Fruit fly (Drosophila melanogaster) whole organism: Measurements from ENCODE around the gene CG13692.
"Not testable (repeated sequence)": the region's sequence is repeated elsewhere in the genome, so short reads cannot be mapped to it uniquely, and the experiment has no call there.

Source experiments
- CG8478 ChIP-seq: fragments of >200 bp; optimal IDR thresholded peaks from 2 replicates; lab custom pipeline; 2018; ENCODE audit warnings: inconsistent platforms
- Dll ChIP-seq: fragments of >200 bp; optimal IDR thresholded peaks from 2 replicates; lab custom pipeline; 2017
- EcR ChIP-seq, 2 experiments: fragments of >200 bp; optimal IDR thresholded peaks; 2 replicates each; lab custom pipeline; 2017; ENCODE audit warnings: missing biosample characterization in 2 of 2, missing genetic modification characterization in 2 of 2, missing genetic modification reagents in 2 of 2
- pan ChIP-seq: fragments of >200 bp; optimal IDR thresholded peaks from 2 replicates; lab custom pipeline; 2017
- psq ChIP-seq: fragments of >200 bp; optimal IDR thresholded peaks from 2 replicates; lab custom pipeline; 2017
- usp ChIP-seq: fragments of >200 bp; optimal IDR thresholded peaks from 2 replicates; lab custom pipeline; 2017; ENCODE audit warnings: missing biosample characterization, missing genetic modification characterization, mixed read lengths

Gene CG13692

DNA sequence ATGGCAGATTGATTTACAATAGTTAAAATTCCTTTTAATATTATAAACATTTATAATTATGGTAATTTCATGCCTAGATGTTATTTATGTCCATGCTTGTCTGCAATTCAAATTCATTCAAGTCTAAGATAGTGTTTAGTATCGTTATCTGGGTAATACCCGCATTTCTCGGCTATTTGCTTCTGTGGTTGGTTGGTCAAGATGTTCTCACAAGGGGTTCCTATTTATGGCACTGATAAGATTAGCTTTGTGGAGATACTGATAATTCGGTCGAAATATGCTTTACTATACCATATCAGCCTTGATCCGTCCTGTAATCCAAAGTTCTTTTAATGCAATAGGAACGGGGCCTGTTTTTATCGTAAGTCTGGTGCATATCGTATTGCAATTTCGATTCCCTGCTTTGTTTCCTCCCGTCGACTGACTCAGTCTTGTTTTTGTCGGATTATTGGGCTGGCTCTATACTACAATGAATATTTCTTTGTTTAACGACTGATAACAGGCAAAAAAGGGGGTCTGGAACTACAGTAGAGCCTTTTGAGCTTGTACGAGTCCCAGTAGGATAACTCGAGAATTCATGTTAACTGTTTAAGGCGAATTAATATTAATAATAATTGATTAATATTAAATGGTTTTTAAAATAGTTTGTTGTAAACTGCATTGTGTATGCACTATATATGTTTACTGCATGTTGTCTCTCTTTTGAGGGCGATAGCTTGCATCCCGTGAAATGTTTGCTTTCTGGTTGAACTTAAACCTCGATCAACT, 30.3 kb downstream of the CG13692 start:
- TF ChIP-seq CG8478 (no peak), pan (lab: Kevin White, UChicago) (no peak), EcR (GFP tag; optimal IDR thresholded peaks at IDR 0.05; lab: Kevin White, UChicago) (no peak), Dll (lab: Kevin White, UChicago) (no peak), psq (lab: Kevin White, UChicago) (no peak)

DNA sequence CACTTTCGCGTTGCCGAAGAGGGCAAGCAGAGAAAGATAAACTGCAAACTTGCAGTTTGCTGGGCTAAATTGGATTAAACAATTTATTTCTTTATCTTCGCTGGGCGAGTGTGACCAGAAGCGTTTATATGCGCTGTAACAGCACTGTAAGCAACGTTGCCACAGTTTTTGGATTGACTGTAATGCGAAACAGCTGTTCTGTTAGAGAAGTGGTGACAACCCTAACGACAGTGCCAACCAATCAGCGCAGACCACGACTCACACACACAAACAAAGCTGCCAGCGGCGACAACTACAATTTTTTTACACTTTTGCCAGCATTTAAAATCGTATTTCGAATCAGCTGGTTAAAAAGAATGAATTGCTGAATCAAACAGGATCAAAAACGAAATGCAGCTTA, 31.3 kb downstream of the CG13692 start, which contains the start of the genes crq and shv:
crq (minus strand) TSS at position 153 of the 400 bp plus-strand sequence.
shv (plus strand) TSS at position 237 of the 400 bp plus-strand sequence.
- TF ChIP-seq psq (lab: Kevin White, UChicago) (no peak), EcR (GFP tag; optimal IDR thresholded peaks at IDR 0.05; lab: Kevin White, UChicago) (no peak), pan (lab: Kevin White, UChicago) (no peak), usp (GFP tag; lab: Kevin White, UChicago) (no peak)

DNA sequence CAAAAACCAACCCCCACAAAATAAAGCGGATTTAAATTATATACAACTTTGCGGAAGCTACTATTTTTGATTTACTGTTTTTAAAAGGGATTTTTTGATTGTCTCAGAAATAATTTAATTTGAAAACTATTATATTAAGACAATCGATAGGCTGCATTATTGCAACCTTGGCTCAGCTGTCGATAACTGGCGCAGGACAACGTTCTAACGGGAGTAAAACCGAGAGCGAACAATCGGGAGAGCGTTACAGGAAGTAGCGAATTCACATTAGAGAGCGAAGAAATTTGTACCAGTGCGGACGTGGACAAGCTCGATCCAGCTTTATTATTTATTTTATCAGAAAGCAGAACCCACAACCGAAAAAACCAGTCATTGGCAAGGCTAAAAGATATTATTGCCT, 33.7 kb downstream of the CG13692 start, which contains the start of gene CG4133:
CG4133 (plus strand) TSS at position 258 of the 400 bp plus-strand sequence.
- TF ChIP-seq pan (lab: Kevin White, UChicago); CG8478; Dll (lab: Kevin White, UChicago): not testable (repeated sequence)

- no peak for TF ChIP-seq CG8478
- no peak for TF ChIP-seq EcR (GFP tag; optimal IDR thresholded peaks at IDR 0.05; lab: Kevin White, UChicago)
- no peak for TF ChIP-seq psq (lab: Kevin White, UChicago)
These were observed 34.2 kb downstream of the CG13692 start for dm6 chr2L:455738-456137.

- TF ChIP-seq Dll (lab: Kevin White, UChicago) (no peak), usp (GFP tag; lab: Kevin White, UChicago) (no peak), pan (lab: Kevin White, UChicago) (no peak), EcR (GFP tag; optimal IDR thresholded peaks at IDR 0.05; lab: Kevin White, UChicago) (no peak), CG8478 (no peak), psq (lab: Kevin White, UChicago) (no peak)
These were observed 46.1 kb downstream of the CG13692 start for dm6 chr2L:467683-468082.

DNA sequence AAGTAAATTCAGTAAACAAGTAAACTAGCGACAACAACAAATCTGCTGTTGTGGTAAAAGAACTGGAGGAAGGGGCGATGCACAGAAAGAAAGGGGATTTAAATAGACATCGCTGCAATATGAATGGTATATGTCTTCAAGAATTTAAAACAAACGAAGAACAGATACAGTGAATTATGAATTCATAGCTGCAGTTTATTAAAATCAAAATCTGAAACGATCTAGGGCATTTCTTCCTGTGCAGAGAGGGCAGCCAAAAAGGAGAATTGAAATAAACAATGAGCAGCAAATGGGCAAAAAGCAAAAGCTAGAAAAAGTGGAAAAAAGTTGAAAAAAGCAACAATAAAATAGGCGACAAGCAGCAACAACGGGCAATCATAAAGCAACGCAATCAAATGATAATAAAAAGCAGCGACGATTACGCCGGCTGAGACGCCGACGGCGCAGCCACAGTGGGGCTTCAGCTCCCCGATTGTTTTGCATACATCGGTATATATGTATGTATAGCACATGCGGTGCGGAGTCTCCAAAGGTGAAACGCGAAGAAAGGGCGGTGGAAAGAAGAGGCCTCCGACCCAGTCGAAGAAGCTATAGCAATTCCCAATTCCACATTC, 47.3 kb downstream of the CG13692 start:
- TF ChIP-seq usp (GFP tag; lab: Kevin White, UChicago) (no peak), EcR (GFP tag; optimal IDR thresholded peaks at IDR 0.05; lab: Kevin White, UChicago) (no peak), pan (lab: Kevin White, UChicago) (no peak), Dll (lab: Kevin White, UChicago) (no peak)

DNA sequence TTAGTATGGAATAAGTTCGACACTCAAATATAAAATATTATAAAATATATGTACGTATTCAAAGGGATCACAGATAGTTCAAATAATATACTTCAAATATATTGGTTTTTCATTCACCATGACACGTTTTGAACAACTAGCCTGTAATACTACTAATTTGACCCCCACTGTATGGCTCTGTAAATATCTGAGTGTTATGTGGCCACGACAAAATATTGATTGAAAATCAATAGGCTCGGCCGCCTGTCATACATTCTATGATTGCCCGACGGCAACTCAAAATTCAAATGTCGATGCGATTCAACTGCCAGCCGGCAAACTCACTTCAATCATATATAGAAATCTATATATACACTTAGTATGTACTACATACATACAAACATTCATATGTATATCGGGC, 48.3 kb downstream of the CG13692 start:
- TF ChIP-seq CG8478 = no peak
- TF ChIP-seq psq (lab: Kevin White, UChicago) = no peak
- TF ChIP-seq pan (lab: Kevin White, UChicago) = no peak
- TF ChIP-seq usp (GFP tag; lab: Kevin White, UChicago) = no peak
- no peak for TF ChIP-seq Dll (lab: Kevin White, UChicago)
- TF ChIP-seq EcR (GFP tag; optimal IDR thresholded peaks at IDR 0.05; lab: Kevin White, UChicago) = no peak

dm6 chr2L:470336-470934, 48.9 kb downstream of the CG13692 start:
- TF ChIP-seq Dll (lab: Kevin White, UChicago) (no peak), EcR (GFP tag; optimal IDR thresholded peaks at IDR 0.05; lab: Kevin White, UChicago) (no peak), CG8478 (no peak), psq (lab: Kevin White, UChicago) (no peak), pan (lab: Kevin White, UChicago) (peak; percentile 82), usp (GFP tag; lab: Kevin White, UChicago) (no peak)

dm6 chr2L:471021-471479, 49.5 kb downstream of the CG13692 start:
- TF ChIP-seq pan (lab: Kevin White, UChicago) = no peak
- no peak for TF ChIP-seq usp (GFP tag; lab: Kevin White, UChicago)
- no peak for TF ChIP-seq CG8478
- TF ChIP-seq psq (lab: Kevin White, UChicago) = no peak
